Worm (Caenorhabditis elegans): ENCODE data around the gene uev-2.

ce11 chrIII:5584647-5585046, 1.7 kb downstream of the uev-2 start, which contains the start of gene F56D2.3:
- TF ChIP-seq lin-13 (GFP tag; optimal IDR thresholded peaks at IDR 0.05) (no peak), unc-130 (GFP tag; optimal IDR thresholded peaks at IDR 0.05) (no peak), D1046.2 (GFP tag; IDR thresholded peaks at IDR 0.05) (no peak), ceh-82 (tag; optimal IDR thresholded peaks at IDR 0.05) (no peak), ztf-11 (tag; optimal IDR thresholded peaks at IDR 0.05) (no peak), aly-2 (tag; optimal IDR thresholded peaks at IDR 0.05) (no peak), unc-62 (GFP tag; optimal IDR thresholded peaks at IDR 0.05 in 1 of 2) (no peak), unc-62 (tag; optimal IDR thresholded peaks at IDR 0.05) (no peak), lin-39 (tag; optimal IDR thresholded peaks at IDR 0.05) (no peak), nhr-237 (tag; optimal IDR thresholded peaks at IDR 0.05) (no peak)
